Worm (Caenorhabditis elegans) whole organism, L3 larva: ENCODE measurements around the gene T23B5.6.

Experiments used
- aly-2 ChIP-seq: fragments of 150-350 bp; optimal IDR thresholded peaks from 2 replicates; lab custom pipeline; 2014; ENCODE audit warnings: missing biosample characterization, missing genetic modification characterization
- hmg-11 ChIP-seq: sonication (generic microtip); optimal IDR thresholded peaks from 2 replicates; lab custom pipeline; 2016; ENCODE audit warnings: missing genetic modification characterization, missing compliant biosample characterization
- mdl-1 ChIP-seq: fragments of 150-350 bp; optimal IDR thresholded peaks from 2 replicates; lab custom pipeline; 2014; ENCODE audit warnings: missing biosample characterization, missing genetic modification characterization
- nfya-1 ChIP-seq: sonication (generic microtip); optimal IDR thresholded peaks from 2 replicates; lab custom pipeline; 2017; ENCODE audit warnings: missing genetic modification characterization, mild to moderate bottlenecking, missing compliant biosample characterization, antibody characterized with exemption, moderate library complexity; ENCODE audit not compliant: insufficient read depth
- nhr-12 ChIP-seq: fragments of 150-350 bp; optimal IDR thresholded peaks from 2 replicates; lab custom pipeline; 2014; ENCODE audit warnings: missing biosample characterization, missing genetic modification characterization
- nhr-67 ChIP-seq: fragments of 150-350 bp; optimal IDR thresholded peaks from 2 replicates; lab custom pipeline; 2014; ENCODE audit warnings: missing biosample characterization, missing genetic modification characterization
- nhr-76 ChIP-seq: fragments of 150-350 bp; sonication (generic microtip); optimal IDR thresholded peaks from 5 replicates; lab custom pipeline; 2014; ENCODE audit warnings: missing biosample characterization, missing genetic modification characterization
- sea-2 ChIP-seq: fragments of 150-350 bp; sonication (generic microtip); optimal IDR thresholded peaks from 4 replicates; lab custom pipeline; 2014; ENCODE audit warnings: missing biosample characterization, missing genetic modification reagents, missing genetic modification characterization

T23B5.6 gene

ce11 chrIV:12632430-12632829 lies 44.6 kb downstream of the T23B5.6 start:
- TF ChIP-seq sea-2 (GFP tag; lab: Kevin White, UChicago) (no peak), aly-2 (no peak), nhr-12 (tag; lab: Kevin White, UChicago) (no peak), hmg-11 (peak; percentile 30)

DNA sequence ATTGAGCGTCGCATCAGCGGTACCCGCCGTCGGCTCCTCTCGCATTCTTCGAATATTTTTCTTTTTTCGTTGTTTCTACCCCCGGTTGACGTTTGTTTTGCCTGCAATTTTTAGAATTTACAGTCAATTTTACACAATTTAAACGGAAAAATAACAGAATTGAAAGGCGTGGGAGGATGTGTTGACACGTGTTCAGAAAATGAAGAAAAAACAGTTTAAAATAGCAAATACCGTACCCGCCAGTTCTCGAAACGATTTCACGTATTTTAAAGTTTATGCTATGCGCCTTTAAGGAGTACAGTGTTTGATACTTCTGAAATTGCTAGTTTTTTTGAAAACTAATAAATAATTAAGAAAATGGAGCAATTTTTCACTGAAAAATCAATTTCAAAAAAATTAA lies 46.1 kb downstream of the T23B5.6 start, which contains the start of gene ark-1:
Gene ark-1, minus strand, starts transcription at position 101 of the 400 bp plus-strand sequence.
- TF ChIP-seq mdl-1 = no peak
- TF ChIP-seq sea-2 (GFP tag; lab: Kevin White, UChicago) = no peak
- TF ChIP-seq nhr-76 (tag; lab: Kevin White, UChicago) = no peak
- TF ChIP-seq nfya-1 (tag; lab: Kevin White, UChicago) = no peak
- no peak for TF ChIP-seq nhr-67
- TF ChIP-seq aly-2 = no peak
